Fruit fly (Drosophila melanogaster) whole organism, embryonic: Measurements from ENCODE around the gene CG14194.
A peak's percentile ranks its signal among the peaks of the same experiment; 100 is the strongest.

Experiments
- Adf1 ChIP-seq: fragments of 200-800 bp; sonication (Bioruptor generic); IDR thresholded peaks from 2 replicates; pipeline ENCODE4 v1.3.6; 2022; ENCODE audit warnings: missing biosample characterization, missing genetic modification characterization
- Atf-2 ChIP-seq: fragments of 200-800 bp; sonication (Bioruptor generic); optimal IDR thresholded peaks from 2 replicates; lab custom pipeline; 2016; ENCODE audit warnings: missing biosample characterization, missing genetic modification characterization
- Blimp-1 ChIP-seq: fragments of 200-800 bp; sonication (Bioruptor generic); optimal IDR thresholded peaks from 3 replicates; lab custom pipeline; 2018; ENCODE audit warnings: missing biosample characterization, missing genetic modification characterization, mild to moderate bottlenecking, moderate library complexity, missing genetic modification reagents
- CG10321 ChIP-seq: fragments of 200-800 bp; sonication (Bioruptor generic); IDR thresholded peaks from 2 replicates; pipeline ENCODE4 v1.3.6; 2022; ENCODE audit warnings: missing biosample characterization, missing genetic modification characterization
- CG10959 ChIP-seq: fragments of 200-800 bp; sonication (Bioruptor generic); IDR thresholded peaks from 2 replicates; pipeline ENCODE4 v1.3.6; 2022; ENCODE audit warnings: missing biosample characterization, missing genetic modification characterization
- CG11247 ChIP-seq: fragments of 200-800 bp; sonication (Bioruptor generic); IDR thresholded peaks from 2 replicates; pipeline ENCODE4 v1.3.6; 2022; ENCODE audit warnings: missing biosample characterization, missing genetic modification characterization
- CG12104 ChIP-seq: fragments of 200-800 bp; sonication (Bioruptor generic); optimal IDR thresholded peaks from 3 replicates; lab custom pipeline; 2016; ENCODE audit warnings: missing biosample characterization, missing genetic modification characterization
- CG12299 ChIP-seq: fragments of 200-800 bp; sonication (Bioruptor generic); optimal IDR thresholded peaks from 2 replicates; lab custom pipeline; 2018; ENCODE audit warnings: missing biosample characterization, mild to moderate bottlenecking, missing genetic modification characterization
- CG12744 ChIP-seq: fragments of 200-800 bp; sonication (Bioruptor generic); optimal IDR thresholded peaks from 2 replicates; lab custom pipeline; 2016; ENCODE audit warnings: missing biosample characterization, missing genetic modification characterization
- CG15269 ChIP-seq: fragments of 200-800 bp; sonication (Bioruptor generic); optimal IDR thresholded peaks from 2 replicates; lab custom pipeline; 2018; ENCODE audit warnings: missing biosample characterization, mild to moderate bottlenecking, missing genetic modification characterization, moderate library complexity
- CG17359 ChIP-seq: fragments of 200-800 bp; sonication (Bioruptor generic); optimal IDR thresholded peaks from 3 replicates; lab custom pipeline; 2018; ENCODE audit warnings: missing biosample characterization, mild to moderate bottlenecking, missing genetic modification characterization, moderate library complexity
- CG2129 ChIP-seq: fragments of 200-800 bp; sonication (Bioruptor generic); IDR thresholded peaks from 2 replicates; pipeline ENCODE4 v1.3.6; 2022; ENCODE audit warnings: missing biosample characterization, missing genetic modification characterization; ENCODE audit not compliant: partially characterized antibody
- CG2678 ChIP-seq: fragments of 200-800 bp; sonication (Bioruptor generic); optimal IDR thresholded peaks from 3 replicates; lab custom pipeline; 2019; ENCODE audit warnings: missing biosample characterization, mild to moderate bottlenecking, missing genetic modification characterization, moderate library complexity
- CG31441 ChIP-seq: fragments of 200-800 bp; sonication (Bioruptor generic); IDR thresholded peaks from 2 replicates; pipeline ENCODE4 v1.3.6; 2022; ENCODE audit warnings: missing biosample characterization, missing genetic modification characterization
- CG3163 ChIP-seq: fragments of 200-800 bp; sonication (Bioruptor generic); optimal IDR thresholded peaks from 3 replicates; lab custom pipeline; 2016; ENCODE audit warnings: missing biosample characterization, missing genetic modification characterization
- CG4360 ChIP-seq: fragments of 200-800 bp; sonication (Bioruptor generic); IDR thresholded peaks from 2 replicates; pipeline ENCODE4 v1.3.6; 2022; ENCODE audit warnings: missing biosample characterization, missing genetic modification characterization
- CG5953 ChIP-seq: fragments of 200-800 bp; sonication (Bioruptor generic); IDR thresholded peaks from 2 replicates; pipeline ENCODE4 v1.3.6; 2022; ENCODE audit warnings: missing biosample characterization, missing genetic modification characterization
- CG7372 ChIP-seq: fragments of 200-800 bp; sonication (Bioruptor generic); IDR thresholded peaks from 2 replicates; pipeline ENCODE4 v1.3.6; 2022; ENCODE audit warnings: missing biosample characterization, missing genetic modification characterization
- CG7556 ChIP-seq: fragments of 200-800 bp; sonication (Bioruptor generic); optimal IDR thresholded peaks from 2 replicates; lab custom pipeline; 2017; ENCODE audit warnings: missing biosample characterization, mild to moderate bottlenecking, missing genetic modification characterization
- CG7963 ChIP-seq: fragments of 200-800 bp; sonication (Bioruptor generic); IDR thresholded peaks from 3 replicates; pipeline ENCODE4 v1.3.6; 2022; ENCODE audit warnings: missing biosample characterization, missing genetic modification characterization; ENCODE audit not compliant: partially characterized antibody
- Ets65A ChIP-seq: fragments of 200-800 bp; sonication (Bioruptor generic); peaks from one replicate; lab custom pipeline; 2016; ENCODE audit warnings: missing biosample characterization, missing genetic modification characterization
- HLHmδ ChIP-seq: fragments of 200-800 bp; sonication (Bioruptor generic); optimal IDR thresholded peaks from 2 replicates; lab custom pipeline; 2018; ENCODE audit warnings: missing biosample characterization, mild to moderate bottlenecking, missing genetic modification characterization, moderate library complexity
- Hr39 ChIP-seq: fragments of >200 bp; optimal IDR thresholded peaks from 2 replicates; lab custom pipeline; 2017
- Hr51 ChIP-seq, 2 experiments: fragments of 200-800 bp; sonication (Bioruptor generic); optimal IDR thresholded peaks; 2 replicates in 1 of 2; 3 replicates in 1 of 2; lab custom pipeline; 2016 to 2018; ENCODE audit warnings: missing biosample characterization in 2 of 2, missing genetic modification characterization in 2 of 2, mild to moderate bottlenecking in 1 of 2, moderate library complexity in 1 of 2
- Rfx ChIP-seq: fragments of 200-800 bp; sonication (Bioruptor generic); IDR thresholded peaks from 2 replicates; pipeline ENCODE4 v1.3.6; 2022; ENCODE audit warnings: missing biosample characterization, missing genetic modification characterization
- Six4 ChIP-seq: fragments of 200-800 bp; sonication (Bioruptor generic); optimal IDR thresholded peaks from 2 replicates; lab custom pipeline; 2016; ENCODE audit warnings: missing biosample characterization, missing genetic modification characterization
- amos ChIP-seq: fragments of 200-800 bp; sonication (Bioruptor generic); IDR thresholded peaks from 2 replicates; pipeline ENCODE4 v1.3.6; 2022; ENCODE audit warnings: missing biosample characterization, missing genetic modification characterization; ENCODE audit not compliant: partially characterized antibody
- ara ChIP-seq: fragments of 200-800 bp; sonication (Bioruptor generic); IDR thresholded peaks from 2 replicates; pipeline ENCODE4 v1.3.6; 2022; ENCODE audit warnings: missing biosample characterization, missing genetic modification characterization
- ash1 ChIP-seq: fragments of 200-800 bp; sonication (Bioruptor generic); optimal IDR thresholded peaks from 2 replicates; lab custom pipeline; 2018; ENCODE audit warnings: missing biosample characterization, mild to moderate bottlenecking, missing genetic modification characterization
- bab2 ChIP-seq: fragments of 200-800 bp; sonication (Bioruptor generic); optimal IDR thresholded peaks from 2 replicates; lab custom pipeline; 2016; ENCODE audit warnings: missing biosample characterization, missing genetic modification characterization
- btn ChIP-seq: fragments of 200-800 bp; sonication (Bioruptor generic); optimal IDR thresholded peaks from 2 replicates; lab custom pipeline; 2016; ENCODE audit warnings: missing biosample characterization, missing genetic modification characterization
- chm ChIP-seq: fragments of 200-800 bp; sonication (Bioruptor generic); IDR thresholded peaks from 2 replicates; pipeline ENCODE4 v1.3.6; 2022; ENCODE audit warnings: missing biosample characterization, missing genetic modification characterization
- chn ChIP-seq: fragments of 200-800 bp; sonication (Bioruptor generic); optimal IDR thresholded peaks from 2 replicates; lab custom pipeline; 2016; ENCODE audit warnings: missing biosample characterization, missing genetic modification characterization
- esg ChIP-seq: fragments of 200-800 bp; sonication (Bioruptor generic); conservative IDR thresholded peaks from 2 replicates; pipeline ENCODE4 v1.3.6; 2022; ENCODE audit warnings: missing biosample characterization, missing genetic modification characterization
- grau ChIP-seq: fragments of 200-800 bp; optimal IDR thresholded peaks from 3 replicates; lab custom pipeline; 2019; ENCODE audit warnings: missing biosample characterization, mild to moderate bottlenecking, missing genetic modification characterization, moderate library complexity
- gt ChIP-seq: fragments of 200-800 bp; sonication (Bioruptor generic); IDR thresholded peaks from 2 replicates; pipeline ENCODE4 v1.3.6; 2022; ENCODE audit warnings: missing biosample characterization, missing genetic modification characterization
- kay ChIP-seq: fragments of 200-800 bp; sonication (Bioruptor generic); optimal IDR thresholded peaks from 2 replicates; lab custom pipeline; 2016; ENCODE audit warnings: missing biosample characterization, missing genetic modification characterization
- lab ChIP-seq: fragments of 200-800 bp; sonication (Bioruptor generic); optimal IDR thresholded peaks from 3 replicates; lab custom pipeline; 2017; ENCODE audit warnings: missing biosample characterization, missing genetic modification characterization, mild to moderate bottlenecking, moderate library complexity, missing genetic modification reagents
- nmo ChIP-seq: fragments of 200-800 bp; sonication (Bioruptor generic); optimal IDR thresholded peaks from 2 replicates; lab custom pipeline; 2018; ENCODE audit warnings: missing biosample characterization, mild to moderate bottlenecking, missing genetic modification characterization, moderate library complexity
- pros ChIP-seq: fragments of 200-800 bp; sonication (Bioruptor generic); optimal IDR thresholded peaks from 3 replicates; lab custom pipeline; 2019; ENCODE audit warnings: missing biosample characterization, mild to moderate bottlenecking, missing genetic modification characterization, moderate library complexity
- pum ChIP-seq: fragments of 200-800 bp; sonication (Bioruptor generic); optimal IDR thresholded peaks from 2 replicates; lab custom pipeline; 2016; ENCODE audit warnings: missing biosample characterization, missing genetic modification characterization
- rib ChIP-seq: fragments of 200-800 bp; sonication (Bioruptor generic); IDR thresholded peaks from 2 replicates; pipeline ENCODE4 v1.3.6; 2022; ENCODE audit warnings: missing biosample characterization, missing genetic modification characterization
- seq ChIP-seq: fragments of 200-800 bp; sonication (Bioruptor generic); IDR thresholded peaks from 2 replicates; pipeline ENCODE4 v1.3.6; 2022; ENCODE audit warnings: missing biosample characterization, missing genetic modification characterization
- stwl ChIP-seq: fragments of 200-800 bp; sonication (Bioruptor generic); optimal IDR thresholded peaks from 3 replicates; lab custom pipeline; 2018; ENCODE audit warnings: missing biosample characterization, mild to moderate bottlenecking, missing genetic modification characterization, moderate library complexity
- vnd ChIP-seq: fragments of 200-800 bp; sonication (Bioruptor generic); IDR thresholded peaks from 3 replicates; pipeline ENCODE4 v1.3.6; 2022; ENCODE audit warnings: missing biosample characterization, missing genetic modification characterization; ENCODE audit not compliant: partially characterized antibody
- z ChIP-seq: fragments of 200-800 bp; sonication (Bioruptor generic); IDR thresholded peaks from 3 replicates; pipeline ENCODE4 v1.3.6; 2022; ENCODE audit warnings: missing biosample characterization, missing genetic modification characterization

Gene CG14194

DNA sequence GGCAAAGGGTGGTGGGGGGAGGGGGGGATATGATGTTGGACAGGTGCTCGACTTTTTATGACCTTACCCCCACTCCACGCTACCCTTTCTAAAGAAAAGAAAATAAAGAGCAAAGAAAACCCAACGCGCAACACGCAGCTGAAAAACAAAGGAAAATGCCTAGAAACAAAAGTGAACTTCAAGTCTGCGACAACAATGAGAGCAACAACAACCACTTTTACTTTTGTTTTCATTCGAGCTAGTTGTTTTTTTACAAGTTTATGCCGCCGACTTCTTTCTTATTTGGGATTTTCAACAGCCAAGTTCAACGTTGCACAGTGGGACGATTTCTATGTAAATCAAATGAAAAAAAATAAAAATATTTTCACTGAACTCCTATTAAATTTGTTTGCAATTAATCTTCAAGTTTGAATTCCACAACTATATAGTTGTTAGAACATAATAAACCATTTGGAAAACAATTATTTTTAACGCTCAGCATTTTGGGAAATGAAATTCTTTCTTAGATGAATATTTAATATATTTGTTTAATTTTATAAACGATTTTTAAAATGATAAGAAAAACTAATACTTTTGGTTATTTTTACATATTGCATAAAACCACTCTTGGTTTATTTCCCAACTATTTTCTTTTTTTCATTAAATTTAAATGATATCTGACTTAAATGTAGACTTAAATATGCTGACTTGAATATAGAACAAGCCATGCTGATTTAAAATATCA lies 31.4 kb downstream of the CG14194 start (continued):
- TF ChIP-seq CG7556 (GFP tag; lab: Kevin White, UChicago) (peak; percentile 76), kay (GFP tag; lab: Kevin White, UChicago) (no peak), seq (GFP tag; lab: Robert Waterston, UW) (no peak), CG11247 (GFP tag; lab: Robert Waterston, UW) (no peak), Hr39 (no peak), CG3163 (GFP tag; lab: Kevin White, UChicago) (no peak), stwl (tag; lab: Kevin White, UChicago) (no peak), Rfx (no peak), HLHmδ (GFP tag; lab: Kevin White, UChicago) (no peak), Atf-2 (GFP tag; lab: Kevin White, UChicago) (no peak), rib (GFP tag; lab: Robert Waterston, UW) (no peak), CG2129 (GFP tag; lab: Robert Waterston, UW) (no peak), CG7372 (GFP tag; lab: Robert Waterston, UW) (no peak), ara (GFP tag; lab: Robert Waterston, UW) (no peak), nmo (peak; percentile 61), CG4360 (GFP tag; lab: Robert Waterston, UW) (no peak), grau (tag; lab: Kevin White, UChicago) (peak; percentile 56), esg (GFP tag; lab: Robert Waterston, UW) (no peak; the same call in 1 of the 2 replicates), z (GFP tag; lab: Robert Waterston, UW) (no peak), vnd (no peak), CG31441 (GFP tag; lab: Robert Waterston, UW) (peak; percentile 73; the same call in 1 of the 2 replicates), pros (no peak), CG12744 (no peak), Six4 (no peak), chn (no peak), Ets65A (GFP tag; lab: Kevin White, UChicago) (no peak), CG10321 (GFP tag; lab: Robert Waterston, UW) (no peak), chm (no peak), Adf1 (GFP tag; lab: Robert Waterston, UW) (no peak), CG7963 (GFP tag; lab: Robert Waterston, UW) (no peak), CG10959 (GFP tag; lab: Robert Waterston, UW) (no peak), CG5953 (GFP tag; lab: Robert Waterston, UW) (no peak), pum (GFP tag; lab: Kevin White, UChicago) (no peak), CG17359 (tag; lab: Kevin White, UChicago) (peak; percentile 42), CG12299 (tag; lab: Kevin White, UChicago) (no peak), bab2 (GFP tag; lab: Kevin White, UChicago) (no peak), lab (GFP tag; lab: Kevin White, UChicago) (peak; percentile 20), CG15269 (peak; percentile 40), CG2678 (tag; lab: Kevin White, UChicago) (peak; percentile 64), gt (GFP tag; lab: Robert Waterston, UW) (no peak), amos (GFP tag; lab: Robert Waterston, UW) (no peak), Blimp-1 (GFP tag; lab: Kevin White, UChicago) (peak; percentile 91), btn (GFP tag; lab: Kevin White, UChicago) (no peak), ash1 (GFP tag; lab: Kevin White, UChicago) (no peak), Hr51 (GFP tag; optimal IDR thresholded peaks at IDR 0.05; lab: Kevin White, UChicago) (peak in 1 of 2 experiments; percentile 65), CG12104 (GFP tag; lab: Kevin White, UChicago) (peak; percentile 41)
